Worm (Caenorhabditis elegans): ENCODE measurements around the gene ethe-1.

Gene ethe-1

ce11 chrIV:9511640-9512039 lies 3.1 kb upstream of the ethe-1 start (continued):
- TF ChIP-seq lsl-1 (GFP tag; optimal IDR thresholded peaks at IDR 0.05) (peak; percentile 21), T07F8.4 (tag; optimal IDR thresholded peaks at IDR 0.05) (no peak), ztf-18 (tag; optimal IDR thresholded peaks at IDR 0.05) (no peak), ceh-58 (GFP tag; IDR thresholded peaks at IDR 0.05) (no peak), snpc-3.4 (tag; optimal IDR thresholded peaks at IDR 0.05) (peak; percentile 93), tbp1 (GFP tag; optimal IDR thresholded peaks at IDR 0.05) (peak; percentile 47), madf-8 (GFP tag; conservative IDR thresholded peaks at IDR 0.05) (0 out of 2 replicates have a peak, but pooled peaks have one; percentile 3)

- TF ChIP-seq sea-2 (GFP tag; IDR thresholded peaks at IDR 0.05) (no peak), lsy-27 (tag; optimal IDR thresholded peaks at IDR 0.05; ENCODE audit: borderline replicate concordance, insufficient read depth) (no peak), lir-1 (GFP tag; conservative IDR thresholded peaks at IDR 0.05) (no peak), Y53F4B.3 (GFP tag; IDR thresholded peaks at IDR 0.05) (no peak), let-607 (tag; optimal IDR thresholded peaks at IDR 0.05) (peak in 1 of 2 experiments; percentile 21), nfya-2 (GFP tag; IDR thresholded peaks at IDR 0.05) (no peak), ztf-26 (tag; optimal IDR thresholded peaks at IDR 0.05) (peak; percentile 25), madf-6 (GFP tag; IDR thresholded peaks at IDR 0.05) (peak; percentile 71), efl-1 (GFP tag; optimal IDR thresholded peaks at IDR 0.05) (no peak), egrh-3 (GFP tag; IDR thresholded peaks at IDR 0.05) (no peak), B0035.1 (tag; optimal IDR thresholded peaks at IDR 0.05) (no peak), ceh-40 (GFP tag; IDR thresholded peaks at IDR 0.05) (no peak), ztf-22 (GFP tag; optimal IDR thresholded peaks at IDR 0.05) (no peak), mel-28 (tag; optimal IDR thresholded peaks at IDR 0.05; ENCODE audit: borderline replicate concordance) (no peak), die-1 (tag; optimal IDR thresholded peaks at IDR 0.05) (peak; percentile 30), Y95B8A.8 (GFP tag; IDR thresholded peaks at IDR 0.05) (0 out of 2 replicates have a peak, but pooled peaks have one; percentile 45), zfh-2 (GFP tag; conservative IDR thresholded peaks at IDR 0.05) (no peak), F55B11.4 (tag; optimal IDR thresholded peaks at IDR 0.05; ENCODE audit: borderline replicate concordance, insufficient read depth) (no peak), Y79H2A.3 (GFP tag; conservative IDR thresholded peaks at IDR 0.05) (no peak), lsl-1 (GFP tag; optimal IDR thresholded peaks at IDR 0.05) (peak; percentile 36), somi-1 (GFP tag; optimal IDR thresholded peaks at IDR 0.05) (no peak), lin-40 (tag; optimal IDR thresholded peaks at IDR 0.05) (peak; percentile 88), ceh-27 (GFP tag; optimal IDR thresholded peaks at IDR 0.05) (peak; percentile 74), ceh-100 (GFP tag; IDR thresholded peaks at IDR 0.05) (0 out of 2 replicates have a peak, but pooled peaks have one; percentile 37), F33H1.4 (GFP tag; IDR thresholded peaks at IDR 0.05) (peak; percentile 22; the same call in 1 of the 2 replicates), gei-17 (GFP tag; optimal IDR thresholded peaks at IDR 0.05) (peak; percentile 55), ceh-91 (GFP tag; IDR thresholded peaks at IDR 0.05) (no peak), atf-7 (tag; optimal IDR thresholded peaks at IDR 0.05) (peak; percentile 56), ztf-28 (GFP tag; IDR thresholded peaks at IDR 0.05) (no peak), T07F8.4 (tag; optimal IDR thresholded peaks at IDR 0.05) (no peak), F49E8.2 (tag; optimal IDR thresholded peaks at IDR 0.05; ENCODE audit: insufficient read depth) (peak; percentile 56), nfya-1 (tag; optimal IDR thresholded peaks at IDR 0.05; ENCODE audit: borderline replicate concordance, insufficient read depth) (no peak), F23B12.7 (tag; optimal IDR thresholded peaks at IDR 0.05; ENCODE audit: insufficient read depth) (peak; percentile 17), ets-4 (GFP tag; optimal IDR thresholded peaks at IDR 0.05) (no peak), ceh-79 (tag; optimal IDR thresholded peaks at IDR 0.05) (no peak), ceh-58 (GFP tag; IDR thresholded peaks at IDR 0.05) (no peak), aptf-3 (GFP tag; IDR thresholded peaks at IDR 0.05) (no peak), ztf-18 (tag; optimal IDR thresholded peaks at IDR 0.05) (peak; percentile 2), nhr-120 (GFP tag; IDR thresholded peaks at IDR 0.05) (no peak), C17E4.6 (GFP tag; IDR thresholded peaks at IDR 0.05) (0 out of 2 replicates have a peak, but pooled peaks have one; percentile 47), hmg-20 (GFP tag; IDR thresholded peaks at IDR 0.05) (no peak), aptf-2 (GFP tag; conservative IDR thresholded peaks at IDR 0.05) (no peak)
These were observed 2.7 kb upstream of the ethe-1 start for ce11 chrIV:9511221-9511638.
